Fruit fly (Drosophila melanogaster) whole organism, embryonic: ENCODE data around the gene CBP.

ENCODE experiments used
- CG9215 ChIP-seq: fragments of 200-800 bp; sonication (Bioruptor generic); IDR thresholded peaks from 2 replicates; pipeline ENCODE4 v1.3.6; 2022; ENCODE audit warnings: missing biosample characterization, missing genetic modification characterization
- Lim3 ChIP-seq: fragments of 200-800 bp; sonication (Bioruptor generic); IDR thresholded peaks from 2 replicates; pipeline ENCODE4 v1.3.6; 2022; ENCODE audit warnings: missing biosample characterization, missing genetic modification characterization

- TF ChIP-seq Lim3 (GFP tag; lab: Robert Waterston, UW) = no peak
- TF ChIP-seq CG9215 (GFP tag; lab: Robert Waterston, UW) = no peak
Measured at dm6 chrX:7318464-7318863, 18.7 kb upstream of the CBP start.
